Worm (Caenorhabditis elegans): Measurements from ENCODE around the gene F57C2.4.
A peak's percentile ranks its signal among the peaks of the same experiment; 100 is the strongest.

The F57C2.4 gene

DNA sequence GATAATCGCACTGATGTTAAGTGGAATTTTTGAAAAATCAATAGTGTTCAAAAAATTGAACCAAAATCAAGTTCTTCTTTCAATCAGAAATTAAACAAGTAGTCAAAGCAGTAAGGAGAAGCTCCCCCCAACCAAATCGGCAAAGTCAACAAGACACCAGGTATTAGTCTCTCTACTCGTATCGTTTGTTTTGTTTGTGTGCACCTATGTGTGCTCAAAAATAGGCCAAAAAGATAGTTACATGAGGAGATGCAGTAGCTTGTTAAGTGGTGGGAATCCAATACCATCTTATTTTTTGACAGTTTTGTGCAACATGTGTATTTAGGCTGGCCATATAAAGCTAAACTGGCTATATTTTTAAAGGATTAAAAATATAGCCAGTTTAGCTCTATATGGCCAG, 18.9 kb upstream of the F57C2.4 start, which contains the start of gene K10H10.12:
TSS of gene K10H10.12 (minus strand) at position 101 of the 400 bp plus-strand sequence.
- TF ChIP-seq gei-8 (GFP tag; optimal IDR thresholded peaks at IDR 0.05) (no peak), jun-1 (tag; optimal IDR thresholded peaks at IDR 0.05) (no peak), ceh-28 (tag; optimal IDR thresholded peaks at IDR 0.05) (no peak), zfp-3 (GFP tag; conservative IDR thresholded peaks at IDR 0.05) (no peak), lim-7 (GFP tag; IDR thresholded peaks at IDR 0.05) (no peak), Y48G9A.11 (GFP tag; IDR thresholded peaks at IDR 0.05) (no peak), lin-15B (tag; optimal IDR thresholded peaks at IDR 0.05) (no peak), ceh-20 (GFP tag; IDR thresholded peaks at IDR 0.05) (no peak), aly-2 (tag; optimal IDR thresholded peaks at IDR 0.05) (no peak), ceh-32 (tag; optimal IDR thresholded peaks at IDR 0.05; ENCODE audit: poor library complexity) (no peak), T20F7.1 (GFP tag; optimal IDR thresholded peaks at IDR 0.05) (no peak), lin-29 (GFP tag; IDR thresholded peaks at IDR 0.05) (no peak), zip-2 (tag; optimal IDR thresholded peaks at IDR 0.05) (no peak)

DNA sequence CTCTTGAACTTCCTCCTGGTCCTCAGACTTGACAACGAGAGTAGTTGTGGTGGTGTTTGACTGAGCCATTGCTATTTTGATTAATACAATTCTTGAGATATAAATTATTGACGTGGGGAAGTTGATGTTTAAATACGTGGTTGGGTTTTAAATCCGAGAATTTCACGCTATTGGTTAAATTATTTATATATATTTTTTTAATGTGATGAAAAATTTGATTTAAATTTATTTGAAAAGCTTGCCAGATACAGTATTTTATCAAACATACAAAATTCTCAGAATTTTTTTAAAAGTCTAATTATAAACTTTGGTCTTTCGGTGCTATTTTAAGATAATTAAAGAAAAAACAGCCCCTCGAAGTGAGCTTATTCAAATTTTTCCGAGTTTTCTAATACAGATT, 17.6 kb upstream of the F57C2.4 start, which contains the start of the genes K10H10.7 and K10H10.10:
TSS of gene K10H10.7 (minus strand) at position 101 of the 400 bp plus-strand sequence.
TSS of gene K10H10.10 (plus strand) at position 204 of the 400 bp plus-strand sequence.
- TF ChIP-seq dmd-6 (GFP tag; IDR thresholded peaks at IDR 0.05) (no peak), fos-1 (tag; optimal IDR thresholded peaks at IDR 0.05) (no peak), mxl-3 (GFP tag; optimal IDR thresholded peaks at IDR 0.05) (no peak), ZK546.5 (tag; optimal IDR thresholded peaks at IDR 0.05) (no peak), Y48G9A.11 (GFP tag; IDR thresholded peaks at IDR 0.05) (no peak), ztf-11 (tag; optimal IDR thresholded peaks at IDR 0.05) (no peak), lim-7 (GFP tag; IDR thresholded peaks at IDR 0.05) (no peak), ceh-32 (tag; optimal IDR thresholded peaks at IDR 0.05; ENCODE audit: poor library complexity) (no peak), nhr-10 (tag; optimal IDR thresholded peaks at IDR 0.05) (no peak), ctbp-1 (GFP tag; IDR thresholded peaks at IDR 0.05) (no peak), pha-4 (GFP tag; IDR thresholded peaks at IDR 0.05) (no peak), pha-4 (tag; optimal IDR thresholded peaks at IDR 0.05) (no peak), T20F7.1 (GFP tag; optimal IDR thresholded peaks at IDR 0.05) (no peak), nhr-102 (tag; optimal IDR thresholded peaks at IDR 0.05) (no peak), zfp-2 (tag; optimal IDR thresholded peaks at IDR 0.05) (no peak), aly-2 (tag; optimal IDR thresholded peaks at IDR 0.05) (no peak), ceh-44 (GFP tag; IDR thresholded peaks at IDR 0.05) (no peak), lir-3 (tag; optimal IDR thresholded peaks at IDR 0.05) (no peak), mdl-1 (tag; optimal IDR thresholded peaks at IDR 0.05) (no peak), fkh-10 (GFP tag; optimal IDR thresholded peaks at IDR 0.05) (no peak)

DNA sequence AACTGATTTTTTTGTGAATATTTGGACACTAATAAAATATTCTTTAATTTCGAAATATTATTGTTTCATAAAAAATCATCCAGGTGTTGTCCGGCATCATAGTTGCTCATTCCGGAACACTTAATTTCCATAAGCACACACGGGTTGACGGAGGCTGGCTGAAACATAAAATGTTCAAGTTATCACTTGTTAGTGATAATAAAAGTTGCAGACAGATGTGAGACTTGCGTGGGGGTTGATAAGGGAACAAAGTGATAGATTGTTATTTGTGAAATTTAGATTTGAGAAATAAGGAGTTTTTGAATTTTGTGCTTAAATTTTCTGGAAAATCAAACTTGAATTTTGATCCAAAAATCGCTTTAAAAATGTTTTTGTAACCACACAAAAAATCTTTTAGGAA, 15.0 kb upstream of the F57C2.4 start:
- no peak for TF ChIP-seq nhr-102 (tag; optimal IDR thresholded peaks at IDR 0.05)
- no peak for TF ChIP-seq R02D3.7 (tag; optimal IDR thresholded peaks at IDR 0.05)
- TF ChIP-seq pqm-1 (tag; optimal IDR thresholded peaks at IDR 0.05): peak; percentile 62
- TF ChIP-seq snpc-4 (tag; optimal IDR thresholded peaks at IDR 0.05): no peak
- no peak for TF ChIP-seq lin-29 (GFP tag; IDR thresholded peaks at IDR 0.05)
- no peak for TF ChIP-seq lsy-2 (tag; optimal IDR thresholded peaks at IDR 0.05)
- no peak for TF ChIP-seq hlh-11 (tag; optimal IDR thresholded peaks at IDR 0.05)
- TF ChIP-seq dve-1 (tag; optimal IDR thresholded peaks at IDR 0.05; ENCODE audit: insufficient read depth): peak; percentile 15
- TF ChIP-seq daf-19 (GFP tag; conservative IDR thresholded peaks at IDR 0.05): no peak
- no peak for TF ChIP-seq Y105C5A.15 (GFP tag; IDR thresholded peaks at IDR 0.05)
- TF ChIP-seq daf-8 (GFP tag; IDR thresholded peaks at IDR 0.05): no peak
- no peak for TF ChIP-seq vab-7 (GFP tag; IDR thresholded peaks at IDR 0.05)
- TF ChIP-seq nhr-76 (tag; optimal IDR thresholded peaks at IDR 0.05): no peak
- no peak for TF ChIP-seq lin-38 (GFP tag; IDR thresholded peaks at IDR 0.05)
